Fruit fly (Drosophila melanogaster): ENCODE measurements around the gene Cyp6d5.

dm6 chr3R:13988923-13989436 lies 40.0 kb upstream of the Cyp6d5 start:
- TF ChIP-seq usp (GFP tag; optimal IDR thresholded peaks at IDR 0.05), result no peak
- no peak for TF ChIP-seq Dll (optimal IDR thresholded peaks at IDR 0.05)
- TF ChIP-seq psq (optimal IDR thresholded peaks at IDR 0.05), result no peak
- TF ChIP-seq pan (optimal IDR thresholded peaks at IDR 0.05), result no peak
